Worm (Caenorhabditis elegans): ENCODE measurements around the gene R04D3.3.

Gene R04D3.3

ce11 chrX:13328868-13329267 is 38.4 kb upstream of the R04D3.3 start (continued):
- TF ChIP-seq pqm-1 (tag; optimal IDR thresholded peaks at IDR 0.05): no peak
- TF ChIP-seq tbx-2 (tag; optimal IDR thresholded peaks at IDR 0.05): peak; percentile 83
- peak; percentile 79 for TF ChIP-seq ztf-4 (tag; optimal IDR thresholded peaks at IDR 0.05)
- no peak for TF ChIP-seq sox-4 (tag; optimal IDR thresholded peaks at IDR 0.05)
- TF ChIP-seq elt-2 (tag; optimal IDR thresholded peaks at IDR 0.05): peak; percentile 61
- no peak for TF ChIP-seq hlh-17 (GFP tag; optimal IDR thresholded peaks at IDR 0.05; ENCODE audit: borderline replicate concordance)
- peak; percentile 94 for TF ChIP-seq fos-1 (tag; optimal IDR thresholded peaks at IDR 0.05)
- TF ChIP-seq C16A3.4 (tag; optimal IDR thresholded peaks at IDR 0.05): peak; percentile 88
- peak; percentile 73 to 89 for TF ChIP-seq lsy-2 (tag; optimal IDR thresholded peaks at IDR 0.05)
- TF ChIP-seq irx-1 (tag; optimal IDR thresholded peaks at IDR 0.05): peak; percentile 56
- TF ChIP-seq sptf-1 (tag; optimal IDR thresholded peaks at IDR 0.05): no peak
- TF ChIP-seq nhr-71 (tag; optimal IDR thresholded peaks at IDR 0.05): peak; percentile 96
- no peak for TF ChIP-seq nhr-12 (tag; optimal IDR thresholded peaks at IDR 0.05)
- TF ChIP-seq snpc-4 (tag; optimal IDR thresholded peaks at IDR 0.05): peak; percentile 53
- no peak for TF ChIP-seq ztf-11 (tag; optimal IDR thresholded peaks at IDR 0.05)
- TF ChIP-seq aly-2 (tag; optimal IDR thresholded peaks at IDR 0.05): no peak
- peak; percentile 82 for TF ChIP-seq fkh-8 (tag; optimal IDR thresholded peaks at IDR 0.05)
- TF ChIP-seq lin-39 (tag; optimal IDR thresholded peaks at IDR 0.05): peak; percentile 96
- no peak for TF ChIP-seq zag-1 (tag; optimal IDR thresholded peaks at IDR 0.05)
- no peak for TF ChIP-seq ets-5 (GFP tag; IDR thresholded peaks at IDR 0.05)
- TF ChIP-seq Y116A8C.19 (tag; optimal IDR thresholded peaks at IDR 0.05; ENCODE audit: borderline replicate concordance): no peak
- peak in 5 of 6 experiments; percentile 13 to 84 (median 76) for TF ChIP-seq elt-3 (tag; optimal IDR thresholded peaks at IDR 0.05)
- TF ChIP-seq nhr-84 (tag; optimal IDR thresholded peaks at IDR 0.05): no peak
- peak; percentile 92 for TF ChIP-seq skn-1 (tag; optimal IDR thresholded peaks at IDR 0.05)
- no peak for TF ChIP-seq ces-1 (GFP tag; optimal IDR thresholded peaks at IDR 0.05)
- TF ChIP-seq egl-27 (tag; optimal IDR thresholded peaks at IDR 0.05): peak; percentile 52 to 60
- peak; percentile 88 for TF ChIP-seq nhr-85 (tag)
- peak; percentile 92 for TF ChIP-seq mep-1 (tag; optimal IDR thresholded peaks at IDR 0.05)
- no peak for TF ChIP-seq egl-13 (tag; optimal IDR thresholded peaks at IDR 0.05)
- no peak for TF ChIP-seq sup-37 (GFP tag; optimal IDR thresholded peaks at IDR 0.05)
- TF ChIP-seq C34B4.2 (tag; optimal IDR thresholded peaks at IDR 0.05): no peak
- no peak for TF ChIP-seq C04F5.9 (tag; optimal IDR thresholded peaks at IDR 0.05)
- TF ChIP-seq unc-130 (tag; optimal IDR thresholded peaks at IDR 0.05): peak; percentile 92
- no peak for TF ChIP-seq mab-9 (GFP tag; IDR thresholded peaks at IDR 0.05)
- TF ChIP-seq tlp-1 (tag; optimal IDR thresholded peaks at IDR 0.05): no peak
- no peak for TF ChIP-seq unc-30 (tag; optimal IDR thresholded peaks at IDR 0.05)
- TF ChIP-seq lin-14 (GFP tag; optimal IDR thresholded peaks at IDR 0.05): peak; percentile 96
- TF ChIP-seq ama-1 (optimal IDR thresholded peaks at IDR 0.05): no peak
- 0 out of 2 replicates have a peak, but pooled peaks have one; percentile 4 for TF ChIP-seq unc-98 (GFP tag; IDR thresholded peaks at IDR 0.05)
- TF ChIP-seq nhr-77 (tag; optimal IDR thresholded peaks at IDR 0.05): peak; percentile 65
- peak; percentile 90 for TF ChIP-seq blmp-1 (tag; optimal IDR thresholded peaks at IDR 0.05)
- TF ChIP-seq nhr-90 (tag; optimal IDR thresholded peaks at IDR 0.05; ENCODE audit: poor library complexity): peak; percentile 51
- TF ChIP-seq nhr-28 (tag; optimal IDR thresholded peaks at IDR 0.05): no peak
- peak; percentile 65 to 83 for TF ChIP-seq lin-35 (GFP tag; optimal IDR thresholded peaks at IDR 0.05)
- TF ChIP-seq pag-3 (tag; optimal IDR thresholded peaks at IDR 0.05; ENCODE audit: borderline replicate concordance, insufficient read depth): peak; percentile 93
- TF ChIP-seq swsn-7 (tag; optimal IDR thresholded peaks at IDR 0.05): peak; percentile 74
- no peak for TF ChIP-seq vab-15 (tag; optimal IDR thresholded peaks at IDR 0.05)
- peak; percentile 42 for TF ChIP-seq lir-3 (tag; optimal IDR thresholded peaks at IDR 0.05; ENCODE audit: poor library complexity)
- TF ChIP-seq snu-23 (GFP tag; optimal IDR thresholded peaks at IDR 0.05): peak; percentile 94
- TF ChIP-seq nhr-19 (GFP tag; conservative IDR thresholded peaks at IDR 0.05): peak; percentile 89
- no peak for TF ChIP-seq F16B12.6 (tag; optimal IDR thresholded peaks at IDR 0.05)
- TF ChIP-seq ceh-63 (GFP tag; optimal IDR thresholded peaks at IDR 0.05): no peak
- no peak for TF ChIP-seq ceh-90 (tag; optimal IDR thresholded peaks at IDR 0.05)
- TF ChIP-seq hpl-2 (GFP tag; optimal IDR thresholded peaks at IDR 0.05): no peak
